Fruit fly (Drosophila melanogaster) whole organism, prepupa: ENCODE results near the gene Crtc.

ENCODE experiments used
- Blimp-1 ChIP-seq: fragments of 200-800 bp; sonication (Bioruptor generic); optimal IDR thresholded peaks from 3 replicates; lab custom pipeline; 2017; ENCODE audit warnings: missing biosample characterization, missing genetic modification characterization, mild to moderate bottlenecking, moderate library complexity, missing genetic modification reagents
- CG10631 ChIP-seq: fragments of 200-800 bp; sonication (Bioruptor generic); optimal IDR thresholded peaks from 2 replicates; lab custom pipeline; 2016; ENCODE audit warnings: missing biosample characterization, missing genetic modification characterization
- CG10669 ChIP-seq: fragments of 200-800 bp; sonication (Bioruptor generic); optimal IDR thresholded peaks from 3 replicates; lab custom pipeline; 2018; ENCODE audit warnings: missing biosample characterization, mild to moderate bottlenecking, missing genetic modification characterization, moderate library complexity
- CG11294 ChIP-seq: fragments of 200-800 bp; sonication (Bioruptor generic); IDR thresholded peaks from 2 replicates; pipeline ENCODE4 v1.3.6; 2022; ENCODE audit warnings: missing biosample characterization, missing genetic modification characterization
- CG15336 ChIP-seq: fragments of 200-800 bp; sonication (Bioruptor generic); IDR thresholded peaks from 2 replicates; pipeline ENCODE4 v1.3.6; 2022; ENCODE audit warnings: missing biosample characterization, missing genetic modification characterization
- CG1621 ChIP-seq: fragments of 200-800 bp; sonication (Bioruptor generic); optimal IDR thresholded peaks from 3 replicates; lab custom pipeline; 2018; ENCODE audit warnings: missing biosample characterization, mild to moderate bottlenecking, missing genetic modification characterization
- CG16779 ChIP-seq: fragments of 200-800 bp; sonication (Bioruptor generic); optimal IDR thresholded peaks from 3 replicates; lab custom pipeline; 2017; ENCODE audit warnings: missing biosample characterization, mild to moderate bottlenecking, missing genetic modification characterization
- CG3032 ChIP-seq: fragments of 200-800 bp; optimal IDR thresholded peaks from 2 replicates; lab custom pipeline; 2019; ENCODE audit warnings: missing biosample characterization, mild to moderate bottlenecking, missing genetic modification characterization, moderate library complexity
- CG32006 ChIP-seq: fragments of 200-800 bp; sonication (Bioruptor generic); optimal IDR thresholded peaks from 3 replicates; lab custom pipeline; 2017; ENCODE audit warnings: missing biosample characterization, mild to moderate bottlenecking, missing genetic modification characterization
- CG34406 ChIP-seq: fragments of 200-800 bp; sonication (Bioruptor generic); optimal IDR thresholded peaks from 3 replicates; lab custom pipeline; 2016; ENCODE audit warnings: missing biosample characterization, missing genetic modification characterization
- CG4318 ChIP-seq: fragments of 200-800 bp; sonication (Bioruptor generic); optimal IDR thresholded peaks from 3 replicates; lab custom pipeline; 2017; ENCODE audit warnings: missing biosample characterization, mild to moderate bottlenecking, missing genetic modification characterization
- CG6163 ChIP-seq: fragments of 200-800 bp; sonication (Bioruptor generic); IDR thresholded peaks from 3 replicates; pipeline ENCODE4 v1.3.6; 2022; ENCODE audit warnings: missing biosample characterization, missing genetic modification characterization
- CG6276 ChIP-seq: fragments of 200-800 bp; sonication (Bioruptor generic); optimal IDR thresholded peaks from 2 replicates; lab custom pipeline; 2017; ENCODE audit warnings: missing biosample characterization, mild to moderate bottlenecking, missing genetic modification characterization
- CG6792 ChIP-seq: fragments of 200-800 bp; sonication (Bioruptor generic); optimal IDR thresholded peaks from 3 replicates; lab custom pipeline; 2016; ENCODE audit warnings: missing biosample characterization, missing genetic modification characterization
- CG6808 ChIP-seq: fragments of 200-800 bp; sonication (Bioruptor generic); optimal IDR thresholded peaks from 3 replicates; lab custom pipeline; 2017; ENCODE audit warnings: missing biosample characterization, missing genetic modification characterization, mild to moderate bottlenecking, moderate library complexity, missing genetic modification reagents
- CG8119 ChIP-seq: fragments of 200-800 bp; sonication (Bioruptor generic); IDR thresholded peaks from 3 replicates; pipeline ENCODE4 v1.3.6; 2022; ENCODE audit warnings: missing biosample characterization, missing genetic modification characterization
- CG8319 ChIP-seq: fragments of 200-800 bp; sonication (Bioruptor generic); optimal IDR thresholded peaks from 3 replicates; lab custom pipeline; 2016; ENCODE audit warnings: missing biosample characterization, missing genetic modification characterization
- CG8632 ChIP-seq: fragments of 200-800 bp; sonication (Bioruptor generic); optimal IDR thresholded peaks from 3 replicates; lab custom pipeline; 2016; ENCODE audit warnings: missing biosample characterization, missing genetic modification characterization
- CG9139 ChIP-seq: fragments of 200-800 bp; sonication (Bioruptor generic); optimal IDR thresholded peaks from 3 replicates; lab custom pipeline; 2017; ENCODE audit warnings: missing biosample characterization, mild to moderate bottlenecking, missing genetic modification characterization
- Eip75B ChIP-seq: fragments of 200-800 bp; sonication (Bioruptor generic); optimal IDR thresholded peaks from 3 replicates; lab custom pipeline; 2016; ENCODE audit warnings: missing biosample characterization, missing genetic modification characterization
- Eip78C ChIP-seq: fragments of 200-800 bp; sonication (Bioruptor generic); peaks from one replicate; lab custom pipeline; 2016; ENCODE audit warnings: missing biosample characterization, missing genetic modification characterization
- Eip93F ChIP-seq: fragments of 200-800 bp; sonication (Bioruptor generic); optimal IDR thresholded peaks from 2 replicates; lab custom pipeline; 2016; ENCODE audit warnings: missing biosample characterization, mild to moderate bottlenecking, missing genetic modification characterization
- Ets21C ChIP-seq: fragments of 200-800 bp; sonication (Bioruptor generic); optimal IDR thresholded peaks from 3 replicates; lab custom pipeline; 2016; ENCODE audit warnings: missing biosample characterization, missing genetic modification characterization
- Gug ChIP-seq: fragments of 200-800 bp; sonication (Bioruptor generic); IDR thresholded peaks from 2 replicates; pipeline ENCODE4 v1.3.6; 2022; ENCODE audit warnings: missing biosample characterization, missing genetic modification characterization
- Hr38 ChIP-seq: sonication (Bioruptor generic); optimal IDR thresholded peaks from 2 replicates; lab custom pipeline; 2016; ENCODE audit warnings: missing biosample characterization, missing genetic modification characterization
- Hr39 ChIP-seq: fragments of 200-800 bp; sonication (Bioruptor generic); optimal IDR thresholded peaks from 2 replicates; lab custom pipeline; 2016; ENCODE audit warnings: missing biosample characterization, missing genetic modification characterization
- Hr4 ChIP-seq: fragments of 200-800 bp; sonication (Bioruptor generic); optimal IDR thresholded peaks from 3 replicates; lab custom pipeline; 2016; ENCODE audit warnings: missing biosample characterization, missing genetic modification characterization
- Lpt ChIP-seq: fragments of 200-800 bp; sonication (Bioruptor generic); optimal IDR thresholded peaks from 3 replicates; lab custom pipeline; 2016; ENCODE audit warnings: missing biosample characterization, missing genetic modification characterization
- Met ChIP-seq: fragments of 200-800 bp; sonication (Bioruptor generic); optimal IDR thresholded peaks from 3 replicates; lab custom pipeline; 2016; ENCODE audit warnings: missing biosample characterization, missing genetic modification characterization
- OdsH ChIP-seq: fragments of 200-800 bp; sonication (Bioruptor generic); optimal IDR thresholded peaks from 3 replicates; lab custom pipeline; 2016; ENCODE audit warnings: missing biosample characterization, missing genetic modification characterization
- Smox ChIP-seq: fragments of 200-800 bp; sonication (Bioruptor generic); optimal IDR thresholded peaks from 3 replicates; lab custom pipeline; 2016; ENCODE audit warnings: missing biosample characterization, missing genetic modification characterization
- Sox102F ChIP-seq: fragments of 200-800 bp; sonication (Bioruptor generic); optimal IDR thresholded peaks from 2 replicates; lab custom pipeline; 2016; ENCODE audit warnings: missing biosample characterization, mild to moderate bottlenecking, missing genetic modification characterization
- Sox14 ChIP-seq: fragments of 200-800 bp; sonication (Bioruptor generic); optimal IDR thresholded peaks from 3 replicates; lab custom pipeline; 2016; ENCODE audit warnings: missing biosample characterization, missing genetic modification characterization
- Sox15 ChIP-seq: fragments of 200-800 bp; sonication (Bioruptor generic); optimal IDR thresholded peaks from 3 replicates; lab custom pipeline; 2016; ENCODE audit warnings: missing biosample characterization, missing genetic modification characterization
- achi ChIP-seq: fragments of 200-800 bp; sonication (Bioruptor generic); optimal IDR thresholded peaks from 3 replicates; lab custom pipeline; 2016; ENCODE audit warnings: missing biosample characterization, missing genetic modification characterization
- cyc ChIP-seq: fragments of 200-800 bp; sonication (Bioruptor generic); optimal IDR thresholded peaks from 3 replicates; lab custom pipeline; 2016; ENCODE audit warnings: missing biosample characterization, missing genetic modification characterization
- dac ChIP-seq: fragments of 200-800 bp; sonication (Bioruptor generic); optimal IDR thresholded peaks from 2 replicates; lab custom pipeline; 2017; ENCODE audit warnings: missing biosample characterization, mild to moderate bottlenecking, missing genetic modification characterization
- fd59A ChIP-seq: fragments of 200-800 bp; sonication (Bioruptor generic); optimal IDR thresholded peaks from 2 replicates; lab custom pipeline; 2017; ENCODE audit warnings: missing biosample characterization, mild to moderate bottlenecking, missing genetic modification characterization, missing genetic modification reagents
- fd85E ChIP-seq: fragments of 200-800 bp; sonication (Bioruptor generic); optimal IDR thresholded peaks from 3 replicates; lab custom pipeline; 2016; ENCODE audit warnings: missing biosample characterization, missing genetic modification characterization
- fkh ChIP-seq: fragments of 200-800 bp; sonication (Bioruptor generic); optimal IDR thresholded peaks from 3 replicates; lab custom pipeline; 2017; ENCODE audit warnings: missing biosample characterization, mild to moderate bottlenecking, missing genetic modification characterization, moderate library complexity
- net ChIP-seq: fragments of 200-800 bp; sonication (Bioruptor generic); optimal IDR thresholded peaks from 3 replicates; lab custom pipeline; 2016; ENCODE audit warnings: missing biosample characterization, missing genetic modification characterization
- pdm3 ChIP-seq: fragments of 200-800 bp; sonication (Bioruptor generic); optimal IDR thresholded peaks from 3 replicates; lab custom pipeline; 2016; ENCODE audit warnings: missing biosample characterization, missing genetic modification characterization
- salr ChIP-seq, 2 experiments: fragments of 200-800 bp; sonication (Bioruptor generic); optimal IDR thresholded peaks; 3 replicates each; lab custom pipeline; 2016 to 2018; ENCODE audit warnings: missing biosample characterization in 2 of 2, missing genetic modification characterization in 2 of 2, mild to moderate bottlenecking in 1 of 2
- spab ChIP-seq: fragments of 200-800 bp; sonication (Bioruptor generic); optimal IDR thresholded peaks from 2 replicates; lab custom pipeline; 2017; ENCODE audit warnings: missing biosample characterization, mild to moderate bottlenecking, missing genetic modification characterization, missing genetic modification reagents
- ss ChIP-seq, 2 experiments: fragments of 200-800 bp; sonication (Bioruptor generic); optimal IDR thresholded peaks; 2 replicates in 1 of 2; 3 replicates in 1 of 2; lab custom pipeline; 2017 to 2018; ENCODE audit warnings: mild to moderate bottlenecking in 2 of 2, missing biosample characterization in 2 of 2, missing genetic modification characterization in 2 of 2, moderate library complexity in 1 of 2
- svp ChIP-seq: fragments of 200-800 bp; sonication (Bioruptor generic); peaks from one replicate; lab custom pipeline; 2016; ENCODE audit warnings: missing biosample characterization, missing genetic modification characterization
- topi ChIP-seq: fragments of 200-800 bp; sonication (Bioruptor generic); optimal IDR thresholded peaks from 3 replicates; lab custom pipeline; 2016; ENCODE audit warnings: missing biosample characterization, missing genetic modification characterization
- vri ChIP-seq: fragments of 200-800 bp; sonication (Bioruptor generic); optimal IDR thresholded peaks from 3 replicates; lab custom pipeline; 2016; ENCODE audit warnings: missing biosample characterization, mild to moderate bottlenecking, missing genetic modification characterization

Gene Crtc

dm6 chr3L:17622081-17622850, 46.8 kb downstream of the Crtc start:
- peak; percentile 65 for TF ChIP-seq fkh (GFP tag; lab: Kevin White, UChicago)
- no peak for TF ChIP-seq salr (GFP tag; optimal IDR thresholded peaks at IDR 0.05; lab: Kevin White, UChicago)
- 0 out of 3 replicates have a peak, but pooled peaks have one; percentile 16 for TF ChIP-seq CG8119 (GFP tag; lab: Robert Waterston, UW)

DNA sequence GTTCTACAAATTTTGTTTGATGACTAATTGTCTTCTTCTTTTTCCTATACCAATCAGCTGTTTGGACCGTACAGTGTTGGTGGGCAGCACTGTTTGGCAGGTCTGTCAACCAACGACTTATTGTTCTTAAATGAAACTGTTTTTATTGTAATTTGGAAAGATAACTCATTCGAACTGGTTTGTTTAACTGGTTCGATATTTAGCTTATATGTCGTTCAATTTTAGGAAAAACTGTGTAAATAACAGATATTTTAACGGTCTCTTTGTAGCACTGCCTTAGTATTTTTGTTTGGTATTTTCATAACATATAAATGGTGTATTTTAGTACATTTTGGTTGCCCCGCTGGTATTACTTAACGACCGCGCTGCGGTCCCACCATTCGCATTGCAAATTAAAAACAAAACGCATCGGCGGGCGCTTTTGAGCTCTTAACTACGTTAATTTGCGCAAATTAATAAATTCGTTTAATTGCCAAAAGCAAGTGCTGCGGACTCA, 47.5 kb downstream of the Crtc start, which contains the start of the genes Vps60 and anchor:
TSS of gene Vps60 (minus strand) at position 175 of the 496 bp plus-strand sequence.
TSS of gene anchor (plus strand) at position 374 of the 496 bp plus-strand sequence.
- TF ChIP-seq Sox15 = no peak
- peak; percentile 55 for TF ChIP-seq Hr4 (GFP tag; lab: Kevin White, UChicago)
- peak; percentile 76 for TF ChIP-seq Eip78C (GFP tag; lab: Kevin White, UChicago)
- peak; percentile 36 for TF ChIP-seq CG34406 (GFP tag; lab: Kevin White, UChicago)
- peak; percentile 88 for TF ChIP-seq CG6808
- TF ChIP-seq CG6163 (GFP tag; lab: Robert Waterston, UW) = 0 out of 3 replicates have a peak, but pooled peaks have one; percentile 42
- peak; percentile 20 for TF ChIP-seq CG10669 (GFP tag; lab: Kevin White, UChicago)
- TF ChIP-seq cyc = peak; percentile 77
- no peak for TF ChIP-seq CG15336 (GFP tag; lab: Robert Waterston, UW)
- peak; percentile 19 for TF ChIP-seq fd59A
- peak; percentile 17 for TF ChIP-seq CG8632 (GFP tag; lab: Kevin White, UChicago)
- peak; percentile 71 for TF ChIP-seq pdm3 (GFP tag; lab: Kevin White, UChicago)
- peak; percentile 83 for TF ChIP-seq fkh (GFP tag; lab: Kevin White, UChicago)
- TF ChIP-seq CG9139 = no peak
- TF ChIP-seq Eip75B (GFP tag; lab: Kevin White, UChicago) = peak; percentile 69
- peak; percentile 72 for TF ChIP-seq vri (GFP tag; lab: Kevin White, UChicago)
- TF ChIP-seq Blimp-1 = no peak
- no peak for TF ChIP-seq fd85E (GFP tag; lab: Kevin White, UChicago)
- no peak for TF ChIP-seq net
- TF ChIP-seq CG4318 (GFP tag; lab: Kevin White, UChicago) = no peak
- peak; percentile 58 for TF ChIP-seq OdsH
- TF ChIP-seq Sox102F (GFP tag; lab: Kevin White, UChicago) = peak; percentile 59
- TF ChIP-seq CG1621 (tag; lab: Kevin White, UChicago) = peak; percentile 30
- peak; percentile 34 for TF ChIP-seq CG8319 (GFP tag; lab: Kevin White, UChicago)
- no peak for TF ChIP-seq Eip93F (GFP tag; lab: Kevin White, UChicago)
- TF ChIP-seq CG8119 (GFP tag; lab: Robert Waterston, UW) = no peak
- TF ChIP-seq Smox (GFP tag; lab: Kevin White, UChicago) = no peak
- no peak for TF ChIP-seq dac (GFP tag; lab: Kevin White, UChicago)
- TF ChIP-seq Hr38 (GFP tag; lab: Kevin White, UChicago) = peak; percentile 30
- peak; percentile 61 for TF ChIP-seq Met (GFP tag; lab: Kevin White, UChicago)
- TF ChIP-seq CG3032 (tag; lab: Kevin White, UChicago) = peak; percentile 41
- peak; percentile 54 for TF ChIP-seq CG6276 (GFP tag; lab: Kevin White, UChicago)
- TF ChIP-seq CG10631 = peak; percentile 55
- peak in 1 of 2 experiments; percentile 20 for TF ChIP-seq ss (GFP tag; optimal IDR thresholded peaks at IDR 0.05; lab: Kevin White, UChicago)
- peak; percentile 12 for TF ChIP-seq CG32006 (GFP tag; lab: Kevin White, UChicago)
- no peak for TF ChIP-seq CG11294 (GFP tag; lab: Robert Waterston, UW)
- no peak for TF ChIP-seq CG16779 (tag; lab: Kevin White, UChicago)
- TF ChIP-seq Sox14 = peak; percentile 87
- TF ChIP-seq Gug = no peak
- TF ChIP-seq svp = peak; percentile 71
- peak; percentile 39 for TF ChIP-seq Ets21C
- peak; percentile 58 for TF ChIP-seq Hr39 (GFP tag; lab: Kevin White, UChicago)
- peak; percentile 46 for TF ChIP-seq CG6792 (GFP tag; lab: Kevin White, UChicago)
- TF ChIP-seq topi (GFP tag; lab: Kevin White, UChicago) = peak; percentile 64
- no peak for TF ChIP-seq spab (GFP tag; lab: Kevin White, UChicago)
- TF ChIP-seq achi (GFP tag; lab: Kevin White, UChicago) = peak; percentile 93
- TF ChIP-seq Lpt (GFP tag; lab: Kevin White, UChicago) = peak; percentile 13
